Worm (Caenorhabditis elegans): ENCODE results near the gene rpn-5.

The rpn-5 gene

ce11 chrII:4726120-4726519, 27.9 kb upstream of the rpn-5 start, which contains the start of gene F10G7.10:
Gene F10G7.10 (minus strand): TSS chrII:4726264.
- TF ChIP-seq nhr-25 (tag; optimal IDR thresholded peaks at IDR 0.05) (no peak), hmg-11 (tag; optimal IDR thresholded peaks at IDR 0.05) (peak; percentile 56), eor-1 (tag; optimal IDR thresholded peaks at IDR 0.05) (no peak), mml-1 (tag; optimal IDR thresholded peaks at IDR 0.05) (no peak), nhr-237 (tag; optimal IDR thresholded peaks at IDR 0.05) (no peak), elt-2 (tag; optimal IDR thresholded peaks at IDR 0.05) (peak; percentile 49), zag-1 (tag; optimal IDR thresholded peaks at IDR 0.05) (no peak), skn-1 (tag; optimal IDR thresholded peaks at IDR 0.05) (no peak), egl-5 (tag; optimal IDR thresholded peaks at IDR 0.05) (no peak), unc-62 (GFP tag; optimal IDR thresholded peaks at IDR 0.05) (no peak), nhr-67 (tag; optimal IDR thresholded peaks at IDR 0.05) (no peak), elt-1 (tag; optimal IDR thresholded peaks at IDR 0.05) (no peak), fkh-10 (GFP tag; optimal IDR thresholded peaks at IDR 0.05) (no peak), pha-4 (tag; optimal IDR thresholded peaks at IDR 0.05) (peak; percentile 52), snpc-4 (tag; optimal IDR thresholded peaks at IDR 0.05) (no peak), tbx-2 (tag; optimal IDR thresholded peaks at IDR 0.05) (no peak), ceh-28 (tag; optimal IDR thresholded peaks at IDR 0.05) (no peak), nfya-1 (tag; optimal IDR thresholded peaks at IDR 0.05; ENCODE audit: insufficient read depth) (no peak), ceh-82 (tag; optimal IDR thresholded peaks at IDR 0.05) (no peak), R02D3.7 (tag; optimal IDR thresholded peaks at IDR 0.05) (no peak), aly-2 (tag; optimal IDR thresholded peaks at IDR 0.05) (no peak), daf-12 (tag; optimal IDR thresholded peaks at IDR 0.05) (no peak)

- peak; percentile 78 for TF ChIP-seq elt-2 (tag; optimal IDR thresholded peaks at IDR 0.05)
- TF ChIP-seq ZK546.5 (tag; optimal IDR thresholded peaks at IDR 0.05) = no peak
- no peak for TF ChIP-seq nfya-1 (tag; optimal IDR thresholded peaks at IDR 0.05; ENCODE audit: insufficient read depth)
- TF ChIP-seq pha-4 (tag; optimal IDR thresholded peaks at IDR 0.05) = peak; percentile 56
- no peak for TF ChIP-seq mml-1 (tag; optimal IDR thresholded peaks at IDR 0.05)
- TF ChIP-seq fos-1 (tag; optimal IDR thresholded peaks at IDR 0.05) = no peak
- no peak for TF ChIP-seq nhr-76 (tag; optimal IDR thresholded peaks at IDR 0.05)
Measured at ce11 chrII:4715676-4716075, 17.4 kb upstream of the rpn-5 start, which contains the start of gene F41C3.8. Gene F41C3.8 (plus strand): TSS chrII:4716046.

DNA sequence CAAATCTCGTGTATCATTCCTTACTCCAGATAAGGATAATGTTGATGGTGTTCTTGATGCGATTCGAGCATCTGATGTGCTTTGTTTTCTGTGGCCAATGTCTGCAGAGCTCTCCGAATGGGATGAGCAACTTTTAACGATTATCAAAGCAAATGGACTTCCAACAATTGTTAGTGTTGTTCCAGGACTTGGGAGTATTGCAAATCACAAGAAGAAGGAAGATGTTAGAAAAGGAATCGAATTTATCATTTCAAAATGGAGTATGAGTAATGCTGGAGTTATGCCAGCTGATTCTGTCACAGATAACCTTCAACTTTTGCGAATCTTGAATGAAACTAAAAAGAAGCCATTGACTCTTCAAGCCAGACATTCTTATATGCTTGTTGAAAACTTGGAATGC, 12.6 kb upstream of the rpn-5 start:
- no peak for TF ChIP-seq daf-12 (tag; optimal IDR thresholded peaks at IDR 0.05)
- no peak for TF ChIP-seq elt-3 (tag; optimal IDR thresholded peaks at IDR 0.05)
- TF ChIP-seq aly-2 (tag; optimal IDR thresholded peaks at IDR 0.05) = no peak
- TF ChIP-seq unc-39 (tag; optimal IDR thresholded peaks at IDR 0.05) = no peak
- TF ChIP-seq mml-1 (tag; optimal IDR thresholded peaks at IDR 0.05) = no peak
- TF ChIP-seq unc-62 (GFP tag; optimal IDR thresholded peaks at IDR 0.05) = no peak
- no peak for TF ChIP-seq R02D3.7 (tag; optimal IDR thresholded peaks at IDR 0.05)
- TF ChIP-seq nhr-12 (tag; optimal IDR thresholded peaks at IDR 0.05) = no peak
- no peak for TF ChIP-seq egl-27 (tag; optimal IDR thresholded peaks at IDR 0.05)
- TF ChIP-seq nhr-237 (tag; optimal IDR thresholded peaks at IDR 0.05) = no peak
- no peak for TF ChIP-seq nhr-77 (tag; optimal IDR thresholded peaks at IDR 0.05)
- TF ChIP-seq nfya-1 (tag; optimal IDR thresholded peaks at IDR 0.05; ENCODE audit: insufficient read depth) = no peak
- TF ChIP-seq ztf-11 (tag; optimal IDR thresholded peaks at IDR 0.05) = no peak
- no peak for TF ChIP-seq fkh-2 (tag; optimal IDR thresholded peaks at IDR 0.05)
- TF ChIP-seq nhr-67 (tag; optimal IDR thresholded peaks at IDR 0.05) = no peak
- TF ChIP-seq lin-39 (tag; optimal IDR thresholded peaks at IDR 0.05) = no peak
- TF ChIP-seq nhr-28 (tag; optimal IDR thresholded peaks at IDR 0.05) = no peak

ce11 chrII:4710120-4710519, 11.9 kb upstream of the rpn-5 start, which contains the start of gene tag-151:
Gene tag-151 (plus strand): TSS chrII:4710277.
- TF ChIP-seq ztf-4 (tag; optimal IDR thresholded peaks at IDR 0.05) = no peak
- no peak for TF ChIP-seq nhr-76 (tag; optimal IDR thresholded peaks at IDR 0.05)
- TF ChIP-seq aly-2 (tag; optimal IDR thresholded peaks at IDR 0.05) = peak; percentile 53
- no peak for TF ChIP-seq ZK546.5 (tag; optimal IDR thresholded peaks at IDR 0.05)
- no peak for TF ChIP-seq sea-2 (GFP tag; optimal IDR thresholded peaks at IDR 0.05)
- no peak for TF ChIP-seq unc-39 (tag; optimal IDR thresholded peaks at IDR 0.05)
- peak; percentile 28 for TF ChIP-seq elt-2 (tag; optimal IDR thresholded peaks at IDR 0.05)
- TF ChIP-seq nhr-43 (tag; optimal IDR thresholded peaks at IDR 0.05; ENCODE audit: poor library complexity, severe bottlenecking) = peak; percentile 43
- TF ChIP-seq nhr-23 (tag; optimal IDR thresholded peaks at IDR 0.05) = no peak
- no peak for TF ChIP-seq egl-5 (tag; optimal IDR thresholded peaks at IDR 0.05)
- peak; percentile 64 for TF ChIP-seq lsy-12 (tag; optimal IDR thresholded peaks at IDR 0.05)
- no peak for TF ChIP-seq lin-39 (tag; optimal IDR thresholded peaks at IDR 0.05)
- TF ChIP-seq hmg-11 (tag; optimal IDR thresholded peaks at IDR 0.05) = no peak
- no peak for TF ChIP-seq snpc-4 (tag; optimal IDR thresholded peaks at IDR 0.05)
- no peak for TF ChIP-seq fkh-10 (GFP tag; optimal IDR thresholded peaks at IDR 0.05)
